Fruit fly (Drosophila melanogaster): ENCODE results near the gene CG32192.

dm6 chr3L:18030301-18030827, 9.8 kb upstream of the CG32192 start:
- TF ChIP-seq usp (GFP tag; optimal IDR thresholded peaks at IDR 0.05) (no peak), CG8478 (optimal IDR thresholded peaks at IDR 0.05) (no peak), pan (optimal IDR thresholded peaks at IDR 0.05) (no peak)

All from whole organism.